Worm (Caenorhabditis elegans) whole organism, L2 larva: ENCODE measurements around the gene W02C12.2.

Experiments used
- ZK546.5 ChIP-seq: sonication (generic microtip); optimal IDR thresholded peaks from 2 replicates; lab custom pipeline; 2017; ENCODE audit warnings: missing biosample characterization, missing genetic modification characterization
- gmeb-1 ChIP-seq: fragments of 150-350 bp; optimal IDR thresholded peaks from 2 replicates; lab custom pipeline; 2014; ENCODE audit warnings: missing biosample characterization, missing genetic modification characterization
- lin-11 ChIP-seq: fragments of 150-350 bp; sonication (generic microtip); optimal IDR thresholded peaks from 2 replicates; lab custom pipeline; 2014; ENCODE audit warnings: missing biosample characterization, missing genetic modification characterization, inconsistent platforms, mixed read lengths
- skn-1 ChIP-seq: sonication (generic microtip); optimal IDR thresholded peaks from 2 replicates; lab custom pipeline; 2017; ENCODE audit warnings: missing biosample characterization, missing genetic modification characterization
- sma-9 ChIP-seq, 2 experiments: fragments of 150-350 bp in 1 of 2; sonication (generic microtip) in 1 of 2; optimal IDR thresholded peaks; 2 replicates each; lab custom pipeline; 2014 to 2016; ENCODE audit warnings: missing genetic modification characterization in 2 of 2, mild to moderate bottlenecking in 1 of 2, missing biosample characterization in 1 of 2, missing compliant biosample characterization in 1 of 2, missing genetic modification reagents in 1 of 2, moderate library complexity in 1 of 2
- unc-39 ChIP-seq: fragments of 150-350 bp; optimal IDR thresholded peaks from 2 replicates; lab custom pipeline; 2014; ENCODE audit warnings: missing biosample characterization, missing genetic modification characterization
- zag-1 ChIP-seq: fragments of 150-350 bp; optimal IDR thresholded peaks from 2 replicates; lab custom pipeline; 2014; ENCODE audit warnings: missing biosample characterization, missing genetic modification characterization
- ztf-1 ChIP-seq: fragments of 200-800 bp; sonication (Bioruptor generic); conservative IDR thresholded peaks from 2 replicates; pipeline ENCODE4 v1.3.6; 2022; ENCODE audit warnings: missing genetic modification characterization, missing compliant biosample characterization

ce11 chrIV:4047628-4048027 is 39.9 kb upstream of the W02C12.2 start:
- no peak for TF ChIP-seq lin-11
- TF ChIP-seq gmeb-1 (tag; lab: Kevin White, UChicago), result no peak
- TF ChIP-seq unc-39, result no peak
- no peak for TF ChIP-seq sma-9 (GFP tag; optimal IDR thresholded peaks at IDR 0.05; lab: Kevin White, UChicago)
- TF ChIP-seq sma-9 (tag; optimal IDR thresholded peaks at IDR 0.05; lab: Kevin White, UChicago), result no peak
- TF ChIP-seq skn-1 (tag; lab: Kevin White, UChicago), result no peak
- TF ChIP-seq ztf-1 (GFP tag; lab: Robert Waterston, UW), result no peak
- TF ChIP-seq zag-1 (tag; lab: Kevin White, UChicago), result no peak
- no peak for TF ChIP-seq ZK546.5
